Fruit fly (Drosophila melanogaster): Measurements from ENCODE around the gene Ugt49B2.

- TF ChIP-seq Sox14 (GFP tag; optimal IDR thresholded peaks at IDR 0.05) = peak; percentile 87
- TF ChIP-seq Lpt (GFP tag; optimal IDR thresholded peaks at IDR 0.05) = peak; percentile 88
- TF ChIP-seq dsx (GFP tag; optimal IDR thresholded peaks at IDR 0.05; ENCODE audit: poor library complexity, severe bottlenecking) = peak; percentile 96
These were observed 20.9 kb downstream of the Ugt49B2 start, which contains the start of gene tin for dm6 chr3R:21378595-21378994.

All from whole organism, prepupa.